Fruit fly (Drosophila melanogaster): ENCODE results near the gene tant.

dm6 chr3L:6085157-6085556, 30.2 kb downstream of the tant start:
- TF ChIP-seq sens-2 (GFP tag; IDR thresholded peaks at IDR 0.05) (no peak), so (GFP tag; IDR thresholded peaks at IDR 0.05) (no peak), CG6765 (GFP tag; optimal IDR thresholded peaks at IDR 0.05) (no peak), cas (GFP tag; IDR thresholded peaks at IDR 0.05) (no peak), Abd-B (GFP tag; optimal IDR thresholded peaks at IDR 0.05) (no peak), CG2202 (tag; optimal IDR thresholded peaks at IDR 0.05) (no peak)

All from whole organism, embryonic.